Fruit fly (Drosophila melanogaster) whole organism, pupa: ENCODE data around the gene CG5913.

Experiments used
- CG10348 ChIP-seq: fragments of 200-800 bp; sonication (Bioruptor generic); IDR thresholded peaks from 2 replicates; pipeline ENCODE4 v1.3.6; 2022; ENCODE audit warnings: missing biosample characterization, missing genetic modification characterization
- CG12605 ChIP-seq: fragments of 200-800 bp; sonication (Bioruptor generic); IDR thresholded peaks from 2 replicates; pipeline ENCODE4 v1.3.6; 2022; ENCODE audit warnings: missing biosample characterization, missing genetic modification characterization
- CG13204 ChIP-seq: fragments of 200-800 bp; sonication (Bioruptor generic); optimal IDR thresholded peaks from 2 replicates; lab custom pipeline; 2018; ENCODE audit warnings: missing biosample characterization, mild to moderate bottlenecking, missing genetic modification characterization, moderate library complexity
- CG14655 ChIP-seq: fragments of 200-800 bp; sonication (Bioruptor generic); optimal IDR thresholded peaks from 3 replicates; lab custom pipeline; 2017; ENCODE audit warnings: mild to moderate bottlenecking, missing biosample characterization, missing genetic modification reagents, missing genetic modification characterization
- CG15710 ChIP-seq: fragments of 200-800 bp; sonication (Bioruptor generic); optimal IDR thresholded peaks from 2 replicates; lab custom pipeline; 2018; ENCODE audit warnings: missing biosample characterization, mild to moderate bottlenecking, missing genetic modification characterization, moderate library complexity
- CG17806 ChIP-seq: fragments of 200-800 bp; sonication (Bioruptor generic); optimal IDR thresholded peaks from 2 replicates; lab custom pipeline; 2018; ENCODE audit warnings: missing biosample characterization, mild to moderate bottlenecking, missing genetic modification characterization, moderate library complexity
- CG32121 ChIP-seq: fragments of 200-800 bp; sonication (Bioruptor generic); IDR thresholded peaks from 2 replicates; pipeline ENCODE4 v1.3.6; 2022; ENCODE audit warnings: missing biosample characterization, missing genetic modification characterization
- CG34367 ChIP-seq: fragments of 200-800 bp; sonication (Bioruptor generic); optimal IDR thresholded peaks from 2 replicates; lab custom pipeline; 2018; ENCODE audit warnings: missing biosample characterization, mild to moderate bottlenecking, missing genetic modification characterization
- CG4496 ChIP-seq: fragments of 200-800 bp; sonication (Bioruptor generic); IDR thresholded peaks from 3 replicates; pipeline ENCODE4 v1.3.6; 2022; ENCODE audit warnings: missing biosample characterization, missing genetic modification characterization
- CG8159 ChIP-seq: fragments of 200-800 bp; sonication (Bioruptor generic); optimal IDR thresholded peaks from 3 replicates; lab custom pipeline; 2018; ENCODE audit warnings: missing biosample characterization, mild to moderate bottlenecking, missing genetic modification characterization, moderate library complexity
- CG8301 ChIP-seq: fragments of 200-800 bp; sonication (Bioruptor generic); optimal IDR thresholded peaks from 2 replicates; lab custom pipeline; 2018; ENCODE audit warnings: missing biosample characterization, mild to moderate bottlenecking, missing genetic modification characterization
- CG9948 ChIP-seq: fragments of 200-800 bp; sonication (Bioruptor generic); optimal IDR thresholded peaks from 2 replicates; lab custom pipeline; 2018; ENCODE audit warnings: missing biosample characterization, mild to moderate bottlenecking, missing genetic modification characterization, moderate library complexity
- D1 ChIP-seq: fragments of 200-800 bp; sonication (Bioruptor generic); optimal IDR thresholded peaks from 2 replicates; lab custom pipeline; 2018; ENCODE audit warnings: missing biosample characterization, mild to moderate bottlenecking, missing genetic modification characterization, moderate library complexity
- EcR ChIP-seq: fragments of 200-800 bp; sonication (Bioruptor generic); optimal IDR thresholded peaks from 3 replicates; lab custom pipeline; 2019; ENCODE audit warnings: missing biosample characterization, missing genetic modification characterization, mild to moderate bottlenecking, moderate library complexity, missing genetic modification reagents
- Ets98B ChIP-seq: fragments of 200-800 bp; sonication (Bioruptor generic); IDR thresholded peaks from 2 replicates; pipeline ENCODE4 v1.3.6; 2022; ENCODE audit warnings: missing biosample characterization, missing genetic modification characterization
- Pif1A ChIP-seq: fragments of 200-800 bp; sonication (Bioruptor generic); optimal IDR thresholded peaks from 3 replicates; lab custom pipeline; 2016; ENCODE audit warnings: missing biosample characterization, missing genetic modification characterization
- Pif1B ChIP-seq: fragments of 200-800 bp; sonication (Bioruptor generic); optimal IDR thresholded peaks from 3 replicates; lab custom pipeline; 2016; ENCODE audit warnings: missing biosample characterization, missing genetic modification characterization
- Snoo ChIP-seq: fragments of 200-800 bp; sonication (Bioruptor generic); optimal IDR thresholded peaks from 3 replicates; lab custom pipeline; 2017; ENCODE audit warnings: missing biosample characterization, mild to moderate bottlenecking, missing genetic modification characterization, inconsistent platforms
- fd96Ca ChIP-seq: fragments of 200-800 bp; sonication (Bioruptor generic); IDR thresholded peaks from 3 replicates; pipeline ENCODE4 v1.3.6; 2022; ENCODE audit warnings: missing biosample characterization, missing genetic modification characterization
- gl ChIP-seq: fragments of 200-800 bp; sonication (Bioruptor generic); optimal IDR thresholded peaks from 2 replicates; lab custom pipeline; 2018; ENCODE audit warnings: missing biosample characterization, mild to moderate bottlenecking, missing genetic modification characterization
- rn ChIP-seq: fragments of 200-800 bp; sonication (Bioruptor generic); IDR thresholded peaks from 2 replicates; pipeline ENCODE4 v1.3.6; 2022; ENCODE audit warnings: missing biosample characterization, missing genetic modification characterization

The CG5913 gene

dm6 chr3R:25893272-25893671 lies at the start of gene CG5913:
Gene CG5913, plus strand, starts transcription at chr3R:25893495.
- TF ChIP-seq D1 (peak; percentile 68), Pif1A (GFP tag; lab: Kevin White, UChicago) (no peak)

- no peak for TF ChIP-seq D1
- TF ChIP-seq CG8159 (tag; lab: Kevin White, UChicago), result no peak
- no peak for TF ChIP-seq CG15710 (tag; lab: Kevin White, UChicago)
- no peak for TF ChIP-seq EcR (GFP tag; lab: Kevin White, UChicago)
- TF ChIP-seq CG9948 (tag; lab: Kevin White, UChicago), result no peak
- no peak for TF ChIP-seq rn
- no peak for TF ChIP-seq Pif1A (GFP tag; lab: Kevin White, UChicago)
- TF ChIP-seq CG12605, result no peak
- no peak for TF ChIP-seq CG34367
- TF ChIP-seq CG8301 (tag; lab: Kevin White, UChicago), result no peak
- TF ChIP-seq fd96Ca (GFP tag; lab: Robert Waterston, UW), result no peak
- TF ChIP-seq CG13204 (GFP tag; lab: Kevin White, UChicago), result no peak
- TF ChIP-seq Ets98B (GFP tag; lab: Robert Waterston, UW), result no peak
- TF ChIP-seq Pif1B (GFP tag; lab: Kevin White, UChicago), result no peak
- no peak for TF ChIP-seq Snoo (tag; lab: Kevin White, UChicago)
- no peak for TF ChIP-seq gl
- TF ChIP-seq CG32121 (GFP tag; lab: Robert Waterston, UW), result no peak
Measured at dm6 chr3R:25851224-25851682, 42.0 kb upstream of the CG5913 start, which contains the start of the genes CG14545 and CG5886. Gene CG14545, minus strand, starts transcription at chr3R:25851291. Gene CG5886, plus strand, starts transcription at chr3R:25851632.

dm6 chr3R:25854825-25855224 lies 38.5 kb upstream of the CG5913 start:
- no peak for TF ChIP-seq CG13204 (GFP tag; lab: Kevin White, UChicago)
- no peak for TF ChIP-seq CG34367
- TF ChIP-seq CG10348, result no peak
- TF ChIP-seq CG9948 (tag; lab: Kevin White, UChicago), result no peak
- no peak for TF ChIP-seq fd96Ca (GFP tag; lab: Robert Waterston, UW)
- TF ChIP-seq Snoo (tag; lab: Kevin White, UChicago), result no peak
- TF ChIP-seq EcR (GFP tag; lab: Kevin White, UChicago), result no peak
- TF ChIP-seq gl, result no peak
- no peak for TF ChIP-seq Pif1B (GFP tag; lab: Kevin White, UChicago)
- TF ChIP-seq CG17806, result peak; percentile 38
- TF ChIP-seq rn, result no peak
- no peak for TF ChIP-seq D1
- no peak for TF ChIP-seq CG12605
- no peak for TF ChIP-seq CG14655 (GFP tag; lab: Kevin White, UChicago)
- TF ChIP-seq CG8301 (tag; lab: Kevin White, UChicago), result no peak
- TF ChIP-seq CG32121 (GFP tag; lab: Robert Waterston, UW), result 0 out of 2 replicates have a peak, but pooled peaks have one; percentile 26
- peak; percentile 31 for TF ChIP-seq CG8159 (tag; lab: Kevin White, UChicago)
- no peak for TF ChIP-seq Pif1A (GFP tag; lab: Kevin White, UChicago)
- peak; percentile 0 for TF ChIP-seq CG15710 (tag; lab: Kevin White, UChicago)
- TF ChIP-seq CG4496 (GFP tag; lab: Robert Waterston, UW), result no peak
- TF ChIP-seq Ets98B (GFP tag; lab: Robert Waterston, UW), result 0 out of 2 replicates have a peak, but pooled peaks have one; percentile 14

dm6 chr3R:25855594-25856305 lies 37.5 kb upstream of the CG5913 start, which contains the start of gene CG5890:
Gene CG5890, plus strand, starts transcription at chr3R:25856154.
- TF ChIP-seq CG12605, result no peak
- no peak for TF ChIP-seq CG15710 (tag; lab: Kevin White, UChicago)
- no peak for TF ChIP-seq CG4496 (GFP tag; lab: Robert Waterston, UW)
- TF ChIP-seq gl, result no peak
- TF ChIP-seq CG9948 (tag; lab: Kevin White, UChicago), result no peak
- TF ChIP-seq CG14655 (GFP tag; lab: Kevin White, UChicago), result peak; percentile 39
- no peak for TF ChIP-seq rn
- TF ChIP-seq CG10348, result no peak
- TF ChIP-seq EcR (GFP tag; lab: Kevin White, UChicago), result no peak
- no peak for TF ChIP-seq Snoo (tag; lab: Kevin White, UChicago)
- peak; percentile 49 for TF ChIP-seq CG8159 (tag; lab: Kevin White, UChicago)
- TF ChIP-seq CG8301 (tag; lab: Kevin White, UChicago), result peak; percentile 9
- no peak for TF ChIP-seq CG34367

- no peak for TF ChIP-seq CG10348
- TF ChIP-seq Ets98B (GFP tag; lab: Robert Waterston, UW), result no peak
- no peak for TF ChIP-seq CG15710 (tag; lab: Kevin White, UChicago)
- TF ChIP-seq rn, result no peak
- no peak for TF ChIP-seq CG13204 (GFP tag; lab: Kevin White, UChicago)
- no peak for TF ChIP-seq CG4496 (GFP tag; lab: Robert Waterston, UW)
- TF ChIP-seq fd96Ca (GFP tag; lab: Robert Waterston, UW), result no peak
- no peak for TF ChIP-seq CG32121 (GFP tag; lab: Robert Waterston, UW)
- no peak for TF ChIP-seq CG17806
- no peak for TF ChIP-seq gl
- TF ChIP-seq CG34367, result no peak
- no peak for TF ChIP-seq Snoo (tag; lab: Kevin White, UChicago)
- no peak for TF ChIP-seq Pif1A (GFP tag; lab: Kevin White, UChicago)
- no peak for TF ChIP-seq CG8301 (tag; lab: Kevin White, UChicago)
- no peak for TF ChIP-seq D1
- TF ChIP-seq CG9948 (tag; lab: Kevin White, UChicago), result no peak
- no peak for TF ChIP-seq CG8159 (tag; lab: Kevin White, UChicago)
Measured at dm6 chr3R:25870389-25870788, 22.9 kb upstream of the CG5913 start.
